Worm (Caenorhabditis elegans) whole organism, young adult: ENCODE measurements around the gene T04B2.8.
"Not testable (repeated sequence)": the region's sequence is repeated elsewhere in the genome, so short reads cannot be mapped to it uniquely, and the experiment has no call there.

ENCODE experiments used
- F22D6.2 ChIP-seq: sonication (generic microtip); optimal IDR thresholded peaks from 2 replicates; lab custom pipeline; 2016; ENCODE audit warnings: mild to moderate bottlenecking, missing genetic modification characterization, missing compliant biosample characterization
- ama-1 ChIP-seq, 3 experiments: fragments of 150-350 bp in 1 of 3; sonication (generic microtip) in 2 of 3; optimal IDR thresholded peaks; 2 replicates each; lab custom pipeline; 2014 to 2018; ENCODE audit warnings: missing biosample characterization in 2 of 3, missing genetic modification characterization in 2 of 3, missing genetic modification reagents in 2 of 3
- bed-2 ChIP-seq: fragments of 200-800 bp; sonication (Bioruptor generic); IDR thresholded peaks from 2 replicates; pipeline ENCODE4 v1.3.6; 2022; ENCODE audit warnings: missing genetic modification reagents, missing genetic modification characterization, missing compliant biosample characterization
- nfya-1 ChIP-seq: sonication (generic microtip); optimal IDR thresholded peaks from 2 replicates; lab custom pipeline; 2017; ENCODE audit warnings: antibody characterized with exemption, missing compliant biosample characterization, missing genetic modification characterization, borderline replicate concordance; ENCODE audit not compliant: insufficient read depth
- nhr-27 ChIP-seq: fragments of 200-800 bp; sonication (Bioruptor generic); optimal IDR thresholded peaks from 2 replicates; lab custom pipeline; 2018; ENCODE audit warnings: mild to moderate bottlenecking, missing genetic modification characterization, moderate library complexity, missing compliant biosample characterization
- sdz-38 ChIP-seq: sonication (generic microtip); optimal IDR thresholded peaks from 2 replicates; lab custom pipeline; 2016; ENCODE audit warnings: missing genotype, missing genetic modification characterization, missing compliant biosample characterization
- sea-2 ChIP-seq: fragments of 200-800 bp; sonication (Bioruptor generic); IDR thresholded peaks from 2 replicates; pipeline ENCODE4 v1.3.6; 2022; ENCODE audit warnings: missing genetic modification characterization, missing compliant biosample characterization
- unc-130 ChIP-seq: sonication (generic microtip); optimal IDR thresholded peaks from 2 replicates; lab custom pipeline; 2016; ENCODE audit warnings: missing genetic modification reagents, missing genetic modification characterization, missing compliant biosample characterization
- unc-62 ChIP-seq: fragments of 150-350 bp; optimal IDR thresholded peaks from 2 replicates; lab custom pipeline; 2014; ENCODE audit warnings: missing biosample characterization, missing genetic modification reagents, missing genetic modification characterization

ce11 chrIV:10071121-10071520 is 20.1 kb upstream of the T04B2.8 start:
- TF ChIP-seq F22D6.2; unc-62 (GFP tag; lab: Kevin White, UChicago); sdz-38 (tag; lab: Kevin White, UChicago); sea-2 (GFP tag; lab: Robert Waterston, UW); ama-1 (optimal IDR thresholded peaks at IDR 0.05; lab: Kevin White, UChicago); ama-1 (GFP tag; optimal IDR thresholded peaks at IDR 0.05; lab: Kevin White, UChicago); bed-2 (GFP tag; lab: Robert Waterston, UW); nhr-27 (tag; lab: Kevin White, UChicago); nfya-1 (tag; lab: Kevin White, UChicago); unc-130 (GFP tag; lab: Kevin White, UChicago): not testable (repeated sequence)
